Fruit fly (Drosophila melanogaster) whole organism, pupa: ENCODE data around the gene Rack1.

ENCODE experiments used
- CG10348 ChIP-seq: fragments of 200-800 bp; sonication (Bioruptor generic); IDR thresholded peaks from 2 replicates; pipeline ENCODE4 v1.3.6; 2022; ENCODE audit warnings: missing biosample characterization, missing genetic modification characterization
- CG12605 ChIP-seq: fragments of 200-800 bp; sonication (Bioruptor generic); IDR thresholded peaks from 2 replicates; pipeline ENCODE4 v1.3.6; 2022; ENCODE audit warnings: missing biosample characterization, missing genetic modification characterization
- CG14655 ChIP-seq: fragments of 200-800 bp; sonication (Bioruptor generic); optimal IDR thresholded peaks from 3 replicates; lab custom pipeline; 2017; ENCODE audit warnings: mild to moderate bottlenecking, missing biosample characterization, missing genetic modification reagents, missing genetic modification characterization
- CG15710 ChIP-seq: fragments of 200-800 bp; sonication (Bioruptor generic); optimal IDR thresholded peaks from 2 replicates; lab custom pipeline; 2018; ENCODE audit warnings: missing biosample characterization, mild to moderate bottlenecking, missing genetic modification characterization, moderate library complexity
- CG17806 ChIP-seq: fragments of 200-800 bp; sonication (Bioruptor generic); optimal IDR thresholded peaks from 2 replicates; lab custom pipeline; 2018; ENCODE audit warnings: missing biosample characterization, mild to moderate bottlenecking, missing genetic modification characterization, moderate library complexity
- CG34367 ChIP-seq: fragments of 200-800 bp; sonication (Bioruptor generic); optimal IDR thresholded peaks from 2 replicates; lab custom pipeline; 2018; ENCODE audit warnings: missing biosample characterization, mild to moderate bottlenecking, missing genetic modification characterization
- CG4496 ChIP-seq: fragments of 200-800 bp; sonication (Bioruptor generic); IDR thresholded peaks from 3 replicates; pipeline ENCODE4 v1.3.6; 2022; ENCODE audit warnings: missing biosample characterization, missing genetic modification characterization
- CG8301 ChIP-seq: fragments of 200-800 bp; sonication (Bioruptor generic); optimal IDR thresholded peaks from 2 replicates; lab custom pipeline; 2018; ENCODE audit warnings: missing biosample characterization, mild to moderate bottlenecking, missing genetic modification characterization
- D1 ChIP-seq: fragments of 200-800 bp; sonication (Bioruptor generic); optimal IDR thresholded peaks from 2 replicates; lab custom pipeline; 2018; ENCODE audit warnings: missing biosample characterization, mild to moderate bottlenecking, missing genetic modification characterization, moderate library complexity
- EcR ChIP-seq: fragments of 200-800 bp; sonication (Bioruptor generic); optimal IDR thresholded peaks from 3 replicates; lab custom pipeline; 2019; ENCODE audit warnings: missing biosample characterization, missing genetic modification characterization, mild to moderate bottlenecking, moderate library complexity, missing genetic modification reagents
- Ets98B ChIP-seq: fragments of 200-800 bp; sonication (Bioruptor generic); IDR thresholded peaks from 2 replicates; pipeline ENCODE4 v1.3.6; 2022; ENCODE audit warnings: missing biosample characterization, missing genetic modification characterization
- Pif1A ChIP-seq: fragments of 200-800 bp; sonication (Bioruptor generic); optimal IDR thresholded peaks from 3 replicates; lab custom pipeline; 2016; ENCODE audit warnings: missing biosample characterization, missing genetic modification characterization
- Pif1B ChIP-seq: fragments of 200-800 bp; sonication (Bioruptor generic); optimal IDR thresholded peaks from 3 replicates; lab custom pipeline; 2016; ENCODE audit warnings: missing biosample characterization, missing genetic modification characterization
- Snoo ChIP-seq: fragments of 200-800 bp; sonication (Bioruptor generic); optimal IDR thresholded peaks from 3 replicates; lab custom pipeline; 2017; ENCODE audit warnings: missing biosample characterization, mild to moderate bottlenecking, missing genetic modification characterization, inconsistent platforms
- gl ChIP-seq: fragments of 200-800 bp; sonication (Bioruptor generic); optimal IDR thresholded peaks from 2 replicates; lab custom pipeline; 2018; ENCODE audit warnings: missing biosample characterization, mild to moderate bottlenecking, missing genetic modification characterization
- rn ChIP-seq: fragments of 200-800 bp; sonication (Bioruptor generic); IDR thresholded peaks from 2 replicates; pipeline ENCODE4 v1.3.6; 2022; ENCODE audit warnings: missing biosample characterization, missing genetic modification characterization

The Rack1 gene

dm6 chr2L:7781165-7781564, 46.0 kb downstream of the Rack1 start, which contains the start of gene CG7164:
Gene CG7164, plus strand, starts transcription at chr2L:7781465.
- TF ChIP-seq EcR (GFP tag; lab: Kevin White, UChicago) (no peak), rn (GFP tag; lab: Robert Waterston, UW) (no peak), Pif1B (GFP tag; lab: Kevin White, UChicago) (no peak), CG17806 (no peak), Pif1A (GFP tag; lab: Kevin White, UChicago) (no peak), CG10348 (no peak), CG34367 (tag; lab: Kevin White, UChicago) (no peak), CG15710 (no peak), Ets98B (GFP tag; lab: Robert Waterston, UW) (no peak), D1 (tag; lab: Kevin White, UChicago) (no peak), CG12605 (GFP tag; lab: Robert Waterston, UW) (no peak), CG8301 (no peak)

- no peak for TF ChIP-seq CG4496 (GFP tag; lab: Robert Waterston, UW)
- TF ChIP-seq Snoo (tag; lab: Kevin White, UChicago) = no peak
- no peak for TF ChIP-seq CG8301
- TF ChIP-seq Pif1B (GFP tag; lab: Kevin White, UChicago) = no peak
- TF ChIP-seq CG14655 (GFP tag; lab: Kevin White, UChicago) = no peak
- TF ChIP-seq gl (tag; lab: Kevin White, UChicago) = no peak
- no peak for TF ChIP-seq CG12605 (GFP tag; lab: Robert Waterston, UW)
- no peak for TF ChIP-seq D1 (tag; lab: Kevin White, UChicago)
- no peak for TF ChIP-seq Ets98B (GFP tag; lab: Robert Waterston, UW)
- no peak for TF ChIP-seq EcR (GFP tag; lab: Kevin White, UChicago)
- no peak for TF ChIP-seq rn (GFP tag; lab: Robert Waterston, UW)
- TF ChIP-seq CG17806 = no peak
- TF ChIP-seq, all 21 proteins: peak for 0
Observed at dm6 chr2L:7779785-7780184, 47.3 kb downstream of the Rack1 start, which contains the start of gene Uro. Gene Uro, plus strand, starts transcription at chr2L:7780085.

dm6 chr2L:7777979-7778692, 49.0 kb downstream of the Rack1 start, which contains the start of gene CG7179:
Gene CG7179, minus strand, starts transcription at chr2L:7778029.
- TF ChIP-seq EcR (GFP tag; lab: Kevin White, UChicago) = no peak
- no peak for TF ChIP-seq Pif1B (GFP tag; lab: Kevin White, UChicago)
